Fruit fly (Drosophila melanogaster): ENCODE data around the gene CG18731.

The CG18731 gene

dm6 chr3R:29717519-29717918, 7.3 kb upstream of the CG18731 start:
- TF ChIP-seq grn (GFP tag; optimal IDR thresholded peaks at IDR 0.05) = no peak
- TF ChIP-seq CG14667 (GFP tag; IDR thresholded peaks at IDR 0.05) = 0 out of 2 replicates have a peak, but pooled peaks have one; percentile 39
- TF ChIP-seq jigr1 (GFP tag; IDR thresholded peaks at IDR 0.05) = no peak
- TF ChIP-seq fd102C (GFP tag; optimal IDR thresholded peaks at IDR 0.05) = no peak
- peak; percentile 72 for TF ChIP-seq gem (tag; optimal IDR thresholded peaks at IDR 0.05)
- TF ChIP-seq Sox100B (GFP tag; optimal IDR thresholded peaks at IDR 0.05) = no peak
- no peak for TF ChIP-seq Eip74EF (GFP tag; optimal IDR thresholded peaks at IDR 0.05)
- no peak for TF ChIP-seq HLHmδ (GFP tag; optimal IDR thresholded peaks at IDR 0.05)
- peak; percentile 48 for TF ChIP-seq Ssrp (tag; optimal IDR thresholded peaks at IDR 0.05)
- TF ChIP-seq pros (GFP tag; optimal IDR thresholded peaks at IDR 0.05) = no peak
- TF ChIP-seq CG1024 (GFP tag; IDR thresholded peaks at IDR 0.05) = peak; percentile 41; the same call in 1 of the 2 replicates
- TF ChIP-seq CG31388 (GFP tag; optimal IDR thresholded peaks at IDR 0.05) = no peak
- peak; percentile 53 for TF ChIP-seq CG8388 (GFP tag; optimal IDR thresholded peaks at IDR 0.05)
- peak; percentile 69 for TF ChIP-seq sens (GFP tag)
- TF ChIP-seq dmrt99B (tag; optimal IDR thresholded peaks at IDR 0.05) = peak; percentile 74
- TF ChIP-seq HLH4C (GFP tag; IDR thresholded peaks at IDR 0.05; ENCODE audit: partially characterized antibody) = no peak
- 0 out of 3 replicates have a peak, but pooled peaks have one; percentile 16 for TF ChIP-seq H15 (GFP tag; IDR thresholded peaks at IDR 0.05)
- TF ChIP-seq onecut (GFP tag; IDR thresholded peaks at IDR 0.05) = peak; percentile 9; the same call in 1 of the 2 replicates
- no peak for TF ChIP-seq CG10209 (GFP tag; optimal IDR thresholded peaks at IDR 0.05)
- no peak for TF ChIP-seq Nf-YB (GFP tag; optimal IDR thresholded peaks at IDR 0.05)
- 0 out of 2 replicates have a peak, but pooled peaks have one; percentile 15 for TF ChIP-seq E2f1 (GFP tag; IDR thresholded peaks at IDR 0.05)
- no peak for TF ChIP-seq E2f2 (GFP tag; IDR thresholded peaks at IDR 0.05)
- peak; percentile 10 for TF ChIP-seq CG2120 (GFP tag; optimal IDR thresholded peaks at IDR 0.05)
- TF ChIP-seq esg (GFP tag; conservative IDR thresholded peaks at IDR 0.05) = peak; percentile 43
- TF ChIP-seq ATbp (GFP tag; optimal IDR thresholded peaks at IDR 0.05) = peak; percentile 63
- TF ChIP-seq row (GFP tag; IDR thresholded peaks at IDR 0.05) = peak; percentile 47
- TF ChIP-seq Six4 (GFP tag; optimal IDR thresholded peaks at IDR 0.05) = peak; percentile 5
- no peak for TF ChIP-seq pan (optimal IDR thresholded peaks at IDR 0.05)
- TF ChIP-seq pan (GFP tag; optimal IDR thresholded peaks at IDR 0.05 in 1 of 2, IDR thresholded peaks at IDR 0.05 in 1 of 2) = peak in 1 of 2 experiments; percentile 25
- TF ChIP-seq CG17186 (GFP tag; optimal IDR thresholded peaks at IDR 0.05) = no peak
- peak; percentile 29 for TF ChIP-seq Xbp1 (GFP tag; optimal IDR thresholded peaks at IDR 0.05)
- TF ChIP-seq Antp (GFP tag; optimal IDR thresholded peaks at IDR 0.05) = peak; percentile 13
- peak; percentile 16 for TF ChIP-seq gsb-n (tag; optimal IDR thresholded peaks at IDR 0.05)
- peak; percentile 3 for TF ChIP-seq Fer3 (tag; optimal IDR thresholded peaks at IDR 0.05)
- peak; percentile 4 for TF ChIP-seq maf-S (GFP tag; optimal IDR thresholded peaks at IDR 0.05)
- TF ChIP-seq jing (GFP tag; optimal IDR thresholded peaks at IDR 0.05) = peak; percentile 41
- peak; percentile 45 for TF ChIP-seq fd96Cb (tag; optimal IDR thresholded peaks at IDR 0.05)
- peak; percentile 21; the same call in 1 of the 3 replicates for TF ChIP-seq croc (GFP tag; conservative IDR thresholded peaks at IDR 0.05)
- no peak for TF ChIP-seq chm (GFP tag; IDR thresholded peaks at IDR 0.05)
- 0 out of 2 replicates have a peak, but pooled peaks have one; percentile 19 for TF ChIP-seq Nf-YA (GFP tag; IDR thresholded peaks at IDR 0.05)
- no peak for TF ChIP-seq eyg (GFP tag; optimal IDR thresholded peaks at IDR 0.05)
- TF ChIP-seq CG18262 (tag; optimal IDR thresholded peaks at IDR 0.05) = peak; percentile 5
- no peak for TF ChIP-seq Abd-B (GFP tag; optimal IDR thresholded peaks at IDR 0.05)
- TF ChIP-seq CG17802 (tag; optimal IDR thresholded peaks at IDR 0.05) = no peak
- peak; percentile 59 for TF ChIP-seq sisA (GFP tag; IDR thresholded peaks at IDR 0.05)
- TF ChIP-seq ind (GFP tag; optimal IDR thresholded peaks at IDR 0.05) = peak; percentile 36
- peak; percentile 22 for TF ChIP-seq CG15269 (tag; optimal IDR thresholded peaks at IDR 0.05)
- TF ChIP-seq H2.0 (GFP tag; IDR thresholded peaks at IDR 0.05) = peak; percentile 42; the same call in 1 of the 2 replicates
- no peak for TF ChIP-seq Dll (GFP tag; IDR thresholded peaks at IDR 0.05; ENCODE audit: partially characterized antibody)
- peak; percentile 43 for TF ChIP-seq HLH3B (GFP tag; IDR thresholded peaks at IDR 0.05)
- no peak for TF ChIP-seq zfh2 (GFP tag; optimal IDR thresholded peaks at IDR 0.05)

All from whole organism, embryonic.